Fruit fly (Drosophila melanogaster): Measurements from ENCODE around the gene Atg14.

DNA sequence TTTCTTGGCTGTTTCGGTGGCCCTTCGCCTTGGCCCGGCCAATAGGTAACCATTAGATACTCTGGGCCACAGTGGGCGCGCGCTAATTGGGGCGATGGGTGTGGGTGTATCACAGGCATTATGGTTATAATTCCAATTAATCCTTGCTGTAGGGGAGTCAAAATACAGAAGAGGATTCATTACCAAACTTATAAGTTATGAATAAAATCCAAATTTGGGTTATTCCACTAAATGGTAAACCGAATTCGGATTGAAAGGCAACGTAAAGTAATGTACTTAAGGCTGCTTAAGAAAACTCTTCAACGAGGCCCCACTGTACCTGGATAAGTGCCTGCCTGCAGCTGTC lies 26.6 kb upstream of the Atg14 start:
- TF ChIP-seq Blimp-1 (GFP tag; optimal IDR thresholded peaks at IDR 0.05), result no peak
- no peak for TF ChIP-seq OdsH (GFP tag; optimal IDR thresholded peaks at IDR 0.05)
- no peak for TF ChIP-seq CG9139 (GFP tag; optimal IDR thresholded peaks at IDR 0.05)
- no peak for TF ChIP-seq CG11294 (GFP tag; IDR thresholded peaks at IDR 0.05)
- no peak for TF ChIP-seq ss (GFP tag; optimal IDR thresholded peaks at IDR 0.05)
- TF ChIP-seq Lpt (GFP tag; optimal IDR thresholded peaks at IDR 0.05), result no peak
- no peak for TF ChIP-seq Hr39 (GFP tag; optimal IDR thresholded peaks at IDR 0.05)
- TF ChIP-seq CG3919 (GFP tag; optimal IDR thresholded peaks at IDR 0.05), result peak; percentile 12
- TF ChIP-seq CG1621 (tag; optimal IDR thresholded peaks at IDR 0.05), result no peak
- TF ChIP-seq vri (GFP tag; optimal IDR thresholded peaks at IDR 0.05), result no peak
- TF ChIP-seq Hr4 (GFP tag; optimal IDR thresholded peaks at IDR 0.05), result no peak
- TF ChIP-seq pdm3 (GFP tag; optimal IDR thresholded peaks at IDR 0.05), result no peak

All from whole organism, prepupa.